Fruit fly (Drosophila melanogaster) whole organism, prepupa: ENCODE data around the gene CG6409.
A peak's percentile ranks its signal among the peaks of the same experiment; 100 is the strongest.

Experiments
- CG10631 ChIP-seq: fragments of 200-800 bp; sonication (Bioruptor generic); optimal IDR thresholded peaks from 2 replicates; lab custom pipeline; 2016; ENCODE audit warnings: missing biosample characterization, missing genetic modification characterization
- CG10669 ChIP-seq: fragments of 200-800 bp; sonication (Bioruptor generic); optimal IDR thresholded peaks from 3 replicates; lab custom pipeline; 2018; ENCODE audit warnings: missing biosample characterization, mild to moderate bottlenecking, missing genetic modification characterization, moderate library complexity
- CG11762 ChIP-seq: fragments of 200-800 bp; sonication (Bioruptor generic); optimal IDR thresholded peaks from 3 replicates; lab custom pipeline; 2016; ENCODE audit warnings: missing biosample characterization, missing genetic modification characterization; ENCODE audit not compliant: insufficient read depth
- CG11902 ChIP-seq: fragments of 200-800 bp; sonication (Bioruptor generic); optimal IDR thresholded peaks from 3 replicates; lab custom pipeline; 2016; ENCODE audit warnings: missing biosample characterization, missing genetic modification characterization
- CG15336 ChIP-seq: fragments of 200-800 bp; sonication (Bioruptor generic); IDR thresholded peaks from 2 replicates; pipeline ENCODE4 v1.3.6; 2022; ENCODE audit warnings: missing biosample characterization, missing genetic modification characterization
- CG1621 ChIP-seq: fragments of 200-800 bp; sonication (Bioruptor generic); optimal IDR thresholded peaks from 3 replicates; lab custom pipeline; 2018; ENCODE audit warnings: missing biosample characterization, mild to moderate bottlenecking, missing genetic modification characterization
- CG3032 ChIP-seq: fragments of 200-800 bp; optimal IDR thresholded peaks from 2 replicates; lab custom pipeline; 2019; ENCODE audit warnings: missing biosample characterization, mild to moderate bottlenecking, missing genetic modification characterization, moderate library complexity
- CG31627 ChIP-seq: fragments of 200-800 bp; sonication (Bioruptor generic); optimal IDR thresholded peaks from 3 replicates; lab custom pipeline; 2016; ENCODE audit warnings: missing biosample characterization, missing genetic modification characterization
- CG32006 ChIP-seq: fragments of 200-800 bp; sonication (Bioruptor generic); optimal IDR thresholded peaks from 3 replicates; lab custom pipeline; 2017; ENCODE audit warnings: missing biosample characterization, mild to moderate bottlenecking, missing genetic modification characterization
- CG34406 ChIP-seq: fragments of 200-800 bp; sonication (Bioruptor generic); optimal IDR thresholded peaks from 3 replicates; lab custom pipeline; 2016; ENCODE audit warnings: missing biosample characterization, missing genetic modification characterization
- CG3919 ChIP-seq: fragments of 200-800 bp; sonication (Bioruptor generic); optimal IDR thresholded peaks from 3 replicates; lab custom pipeline; 2016; ENCODE audit warnings: missing biosample characterization, missing genetic modification characterization
- CG4318 ChIP-seq: fragments of 200-800 bp; sonication (Bioruptor generic); optimal IDR thresholded peaks from 3 replicates; lab custom pipeline; 2017; ENCODE audit warnings: missing biosample characterization, mild to moderate bottlenecking, missing genetic modification characterization
- CG6163 ChIP-seq: fragments of 200-800 bp; sonication (Bioruptor generic); IDR thresholded peaks from 3 replicates; pipeline ENCODE4 v1.3.6; 2022; ENCODE audit warnings: missing biosample characterization, missing genetic modification characterization
- CG6276 ChIP-seq: fragments of 200-800 bp; sonication (Bioruptor generic); optimal IDR thresholded peaks from 2 replicates; lab custom pipeline; 2017; ENCODE audit warnings: missing biosample characterization, mild to moderate bottlenecking, missing genetic modification characterization
- CG6792 ChIP-seq: fragments of 200-800 bp; sonication (Bioruptor generic); optimal IDR thresholded peaks from 3 replicates; lab custom pipeline; 2016; ENCODE audit warnings: missing biosample characterization, missing genetic modification characterization
- CG6808 ChIP-seq: fragments of 200-800 bp; sonication (Bioruptor generic); optimal IDR thresholded peaks from 3 replicates; lab custom pipeline; 2017; ENCODE audit warnings: missing biosample characterization, missing genetic modification characterization, mild to moderate bottlenecking, moderate library complexity, missing genetic modification reagents
- CG6854 ChIP-seq: fragments of 200-800 bp; sonication (Bioruptor generic); optimal IDR thresholded peaks from 2 replicates; lab custom pipeline; 2017; ENCODE audit warnings: missing biosample characterization, mild to moderate bottlenecking, missing genetic modification characterization
- CG7368 ChIP-seq: fragments of 200-800 bp; sonication (Bioruptor generic); optimal IDR thresholded peaks from 3 replicates; lab custom pipeline; 2016; ENCODE audit warnings: missing biosample characterization, missing genetic modification characterization
- CG8319 ChIP-seq: fragments of 200-800 bp; sonication (Bioruptor generic); optimal IDR thresholded peaks from 3 replicates; lab custom pipeline; 2016; ENCODE audit warnings: missing biosample characterization, missing genetic modification characterization
- CG9139 ChIP-seq: fragments of 200-800 bp; sonication (Bioruptor generic); optimal IDR thresholded peaks from 3 replicates; lab custom pipeline; 2017; ENCODE audit warnings: missing biosample characterization, mild to moderate bottlenecking, missing genetic modification characterization
- Eip75B ChIP-seq: fragments of 200-800 bp; sonication (Bioruptor generic); optimal IDR thresholded peaks from 3 replicates; lab custom pipeline; 2016; ENCODE audit warnings: missing biosample characterization, missing genetic modification characterization
- Eip93F ChIP-seq: fragments of 200-800 bp; sonication (Bioruptor generic); optimal IDR thresholded peaks from 2 replicates; lab custom pipeline; 2016; ENCODE audit warnings: missing biosample characterization, mild to moderate bottlenecking, missing genetic modification characterization
- Ets96B ChIP-seq: fragments of 200-800 bp; optimal IDR thresholded peaks from 2 replicates; lab custom pipeline; 2019; ENCODE audit warnings: missing biosample characterization, mild to moderate bottlenecking, missing genetic modification characterization, moderate library complexity
- Gug ChIP-seq: fragments of 200-800 bp; sonication (Bioruptor generic); IDR thresholded peaks from 2 replicates; pipeline ENCODE4 v1.3.6; 2022; ENCODE audit warnings: missing biosample characterization, missing genetic modification characterization
- Hr38 ChIP-seq: sonication (Bioruptor generic); optimal IDR thresholded peaks from 2 replicates; lab custom pipeline; 2016; ENCODE audit warnings: missing biosample characterization, missing genetic modification characterization
- Hr4 ChIP-seq: fragments of 200-800 bp; sonication (Bioruptor generic); optimal IDR thresholded peaks from 3 replicates; lab custom pipeline; 2016; ENCODE audit warnings: missing biosample characterization, missing genetic modification characterization
- Lpt ChIP-seq: fragments of 200-800 bp; sonication (Bioruptor generic); optimal IDR thresholded peaks from 3 replicates; lab custom pipeline; 2016; ENCODE audit warnings: missing biosample characterization, missing genetic modification characterization
- Met ChIP-seq: fragments of 200-800 bp; sonication (Bioruptor generic); optimal IDR thresholded peaks from 3 replicates; lab custom pipeline; 2016; ENCODE audit warnings: missing biosample characterization, missing genetic modification characterization
- Smox ChIP-seq: fragments of 200-800 bp; sonication (Bioruptor generic); optimal IDR thresholded peaks from 3 replicates; lab custom pipeline; 2016; ENCODE audit warnings: missing biosample characterization, missing genetic modification characterization
- Sox102F ChIP-seq: fragments of 200-800 bp; sonication (Bioruptor generic); optimal IDR thresholded peaks from 2 replicates; lab custom pipeline; 2016; ENCODE audit warnings: missing biosample characterization, mild to moderate bottlenecking, missing genetic modification characterization
- Sox14 ChIP-seq: fragments of 200-800 bp; sonication (Bioruptor generic); optimal IDR thresholded peaks from 3 replicates; lab custom pipeline; 2016; ENCODE audit warnings: missing biosample characterization, missing genetic modification characterization
- achi ChIP-seq: fragments of 200-800 bp; sonication (Bioruptor generic); optimal IDR thresholded peaks from 3 replicates; lab custom pipeline; 2016; ENCODE audit warnings: missing biosample characterization, missing genetic modification characterization
- acj6 ChIP-seq: fragments of 200-800 bp; sonication (Bioruptor generic); optimal IDR thresholded peaks from 3 replicates; lab custom pipeline; 2016; ENCODE audit warnings: missing biosample characterization, missing genetic modification characterization
- cyc ChIP-seq: fragments of 200-800 bp; sonication (Bioruptor generic); optimal IDR thresholded peaks from 3 replicates; lab custom pipeline; 2016; ENCODE audit warnings: missing biosample characterization, missing genetic modification characterization
- dac ChIP-seq: fragments of 200-800 bp; sonication (Bioruptor generic); optimal IDR thresholded peaks from 2 replicates; lab custom pipeline; 2017; ENCODE audit warnings: missing biosample characterization, mild to moderate bottlenecking, missing genetic modification characterization
- dsx ChIP-seq: fragments of 200-800 bp; optimal IDR thresholded peaks from 3 replicates; lab custom pipeline; 2019; ENCODE audit warnings: missing biosample characterization, mild to moderate bottlenecking, missing genetic modification characterization, moderate library complexity; ENCODE audit not compliant: poor library complexity, severe bottlenecking
- eg ChIP-seq: fragments of 200-800 bp; sonication (Bioruptor generic); IDR thresholded peaks from 3 replicates; pipeline ENCODE4 v1.3.6; 2022; ENCODE audit warnings: missing biosample characterization, missing genetic modification characterization
- fd59A ChIP-seq: fragments of 200-800 bp; sonication (Bioruptor generic); optimal IDR thresholded peaks from 2 replicates; lab custom pipeline; 2017; ENCODE audit warnings: missing biosample characterization, mild to moderate bottlenecking, missing genetic modification characterization, missing genetic modification reagents
- fkh ChIP-seq: fragments of 200-800 bp; sonication (Bioruptor generic); optimal IDR thresholded peaks from 3 replicates; lab custom pipeline; 2017; ENCODE audit warnings: missing biosample characterization, mild to moderate bottlenecking, missing genetic modification characterization, moderate library complexity
- lz ChIP-seq: fragments of 200-800 bp; sonication (Bioruptor generic); optimal IDR thresholded peaks from 3 replicates; lab custom pipeline; 2016; ENCODE audit warnings: missing biosample characterization, missing genetic modification characterization
- net ChIP-seq: fragments of 200-800 bp; sonication (Bioruptor generic); optimal IDR thresholded peaks from 3 replicates; lab custom pipeline; 2016; ENCODE audit warnings: missing biosample characterization, missing genetic modification characterization
- spab ChIP-seq: fragments of 200-800 bp; sonication (Bioruptor generic); optimal IDR thresholded peaks from 2 replicates; lab custom pipeline; 2017; ENCODE audit warnings: missing biosample characterization, mild to moderate bottlenecking, missing genetic modification characterization, missing genetic modification reagents
- ss ChIP-seq, 2 experiments: fragments of 200-800 bp; sonication (Bioruptor generic); optimal IDR thresholded peaks; 2 replicates in 1 of 2; 3 replicates in 1 of 2; lab custom pipeline; 2017 to 2018; ENCODE audit warnings: mild to moderate bottlenecking in 2 of 2, missing biosample characterization in 2 of 2, missing genetic modification characterization in 2 of 2, moderate library complexity in 1 of 2
- topi ChIP-seq: fragments of 200-800 bp; sonication (Bioruptor generic); optimal IDR thresholded peaks from 3 replicates; lab custom pipeline; 2016; ENCODE audit warnings: missing biosample characterization, missing genetic modification characterization
- vri ChIP-seq: fragments of 200-800 bp; sonication (Bioruptor generic); optimal IDR thresholded peaks from 3 replicates; lab custom pipeline; 2016; ENCODE audit warnings: missing biosample characterization, mild to moderate bottlenecking, missing genetic modification characterization

The CG6409 gene

DNA sequence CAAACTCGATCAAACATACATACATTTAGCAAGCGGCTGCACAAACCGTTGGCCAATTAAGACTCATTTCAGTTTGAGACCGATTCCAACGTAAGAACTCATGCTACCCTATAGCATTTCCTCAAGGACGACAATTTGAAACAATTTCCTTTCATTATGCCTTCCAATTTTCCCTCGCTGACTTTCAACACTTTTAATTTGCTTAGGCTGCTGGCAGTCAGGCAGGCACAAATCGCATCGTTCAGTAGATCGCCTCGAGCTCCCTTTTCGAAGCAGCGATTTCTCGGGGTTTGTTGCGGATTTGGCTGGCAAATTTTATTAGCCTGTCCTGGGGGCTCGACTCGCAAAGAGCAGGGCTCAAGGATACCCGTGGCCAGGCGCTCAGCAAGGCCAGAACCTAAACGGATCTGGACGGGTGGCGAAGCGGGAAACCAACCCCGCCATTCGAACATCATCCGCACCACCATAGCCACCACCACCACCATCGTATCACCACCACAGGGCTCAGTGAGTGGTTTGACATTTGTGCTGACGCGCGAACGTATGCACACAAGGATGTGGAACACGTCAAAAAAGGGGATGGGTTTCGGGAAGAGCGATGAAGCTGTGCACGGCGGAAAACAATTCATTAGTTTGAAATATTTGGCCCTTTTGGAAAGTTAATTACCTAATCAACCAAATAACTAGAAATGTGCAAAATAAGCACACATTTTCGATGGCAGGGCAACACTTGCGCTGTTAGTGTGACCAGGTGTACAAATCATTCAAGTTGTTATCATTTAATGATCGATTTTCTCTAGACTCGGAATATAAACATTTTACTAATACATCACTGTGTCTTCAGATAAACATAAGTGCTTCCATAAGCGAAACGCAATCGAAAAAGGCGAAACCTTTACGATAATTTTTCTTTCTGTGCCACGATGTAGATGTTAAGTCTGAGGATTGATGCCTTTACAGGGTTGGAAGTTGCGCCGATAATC is 37.3 kb downstream of the CG6409 start (continued):
- TF ChIP-seq CG31627 (GFP tag; lab: Kevin White, UChicago), result peak; percentile 49
- TF ChIP-seq CG10631, result peak; percentile 2
- TF ChIP-seq CG34406 (GFP tag; lab: Kevin White, UChicago), result no peak
- no peak for TF ChIP-seq Ets96B (tag; lab: Kevin White, UChicago)
- peak; percentile 14 for TF ChIP-seq Sox102F (GFP tag; lab: Kevin White, UChicago)
- TF ChIP-seq spab (GFP tag; lab: Kevin White, UChicago), result no peak
- TF ChIP-seq net (GFP tag; lab: Kevin White, UChicago), result no peak

DNA sequence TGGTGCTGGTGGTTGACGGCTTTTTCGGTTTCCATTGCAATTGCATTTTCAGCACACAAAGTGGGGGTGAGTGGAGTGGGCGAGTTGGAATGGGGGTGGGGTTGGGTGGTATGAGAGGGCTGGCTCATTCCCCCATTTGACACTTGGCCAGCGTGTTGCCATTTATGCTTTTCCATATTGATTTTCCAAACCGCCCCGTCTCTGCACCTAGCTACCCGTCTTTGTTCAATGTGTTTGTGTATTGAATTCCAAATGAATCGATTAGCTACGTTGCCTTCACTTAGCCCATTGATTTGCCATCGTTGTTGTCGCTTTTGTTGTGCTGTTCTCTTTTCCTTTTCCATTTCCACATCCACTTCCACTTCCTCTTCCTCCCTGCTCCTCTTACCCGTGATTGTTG is 38.5 kb downstream of the CG6409 start:
- TF ChIP-seq CG15336 (GFP tag; lab: Robert Waterston, UW) (no peak), topi (GFP tag; lab: Kevin White, UChicago) (no peak), Eip93F (no peak), cyc (GFP tag; lab: Kevin White, UChicago) (no peak), vri (no peak)

DNA sequence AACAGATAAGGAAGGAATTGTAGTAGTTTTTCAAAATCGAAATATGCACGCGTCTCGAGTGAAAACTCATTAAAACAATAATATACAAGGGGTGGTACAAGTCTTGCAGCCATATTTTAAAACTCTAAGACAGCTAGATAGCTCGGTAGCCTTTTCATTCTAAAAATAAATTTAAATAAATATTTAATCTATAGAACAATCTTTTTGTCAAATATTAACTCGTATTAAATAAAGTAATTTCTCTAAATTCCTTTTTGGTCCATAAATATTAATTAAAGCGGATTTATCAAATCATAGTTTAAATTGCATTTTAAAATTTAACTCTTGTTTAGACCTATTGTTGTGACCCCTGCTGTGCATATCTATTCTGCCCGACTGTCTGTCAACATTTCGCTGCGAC is 38.9 kb downstream of the CG6409 start:
- TF ChIP-seq ss (GFP tag; optimal IDR thresholded peaks at IDR 0.05; lab: Kevin White, UChicago), result peak in 1 of 2 experiments; percentile 37
- no peak for TF ChIP-seq Hr38 (GFP tag; lab: Kevin White, UChicago)
- TF ChIP-seq Hr4 (GFP tag; lab: Kevin White, UChicago), result no peak
- TF ChIP-seq CG1621 (tag; lab: Kevin White, UChicago), result no peak
- TF ChIP-seq achi (GFP tag; lab: Kevin White, UChicago), result peak; percentile 45
- TF ChIP-seq CG8319 (GFP tag; lab: Kevin White, UChicago), result peak; percentile 4
- no peak for TF ChIP-seq CG6792 (GFP tag; lab: Kevin White, UChicago)
- peak; percentile 57 for TF ChIP-seq CG32006
- TF ChIP-seq Gug (GFP tag; lab: Robert Waterston, UW), result no peak
- peak; percentile 11 for TF ChIP-seq CG6276 (GFP tag; lab: Kevin White, UChicago)
- peak; percentile 7 for TF ChIP-seq Met (GFP tag; lab: Kevin White, UChicago)
- TF ChIP-seq CG3919 (GFP tag; lab: Kevin White, UChicago), result no peak
- TF ChIP-seq lz, result no peak
- TF ChIP-seq Eip93F, result no peak
- TF ChIP-seq CG9139 (GFP tag; lab: Kevin White, UChicago), result no peak
- no peak for TF ChIP-seq Smox (GFP tag; lab: Kevin White, UChicago)
- no peak for TF ChIP-seq CG7368 (GFP tag; lab: Kevin White, UChicago)
- peak; percentile 42; the same call in 1 of the 3 replicates for TF ChIP-seq eg (GFP tag; lab: Robert Waterston, UW)
- TF ChIP-seq dsx, result peak; percentile 22
- no peak for TF ChIP-seq CG11762 (GFP tag; lab: Kevin White, UChicago)
- TF ChIP-seq CG11902 (GFP tag; lab: Kevin White, UChicago), result no peak
- no peak for TF ChIP-seq cyc (GFP tag; lab: Kevin White, UChicago)
- 0 out of 2 replicates have a peak, but pooled peaks have one; percentile 17 for TF ChIP-seq CG15336 (GFP tag; lab: Robert Waterston, UW)
- TF ChIP-seq Lpt (GFP tag; lab: Kevin White, UChicago), result no peak
- TF ChIP-seq fd59A (GFP tag; lab: Kevin White, UChicago), result no peak
- no peak for TF ChIP-seq fkh (GFP tag; lab: Kevin White, UChicago)
- no peak for TF ChIP-seq topi (GFP tag; lab: Kevin White, UChicago)
- TF ChIP-seq CG3032 (tag; lab: Kevin White, UChicago), result peak; percentile 22
- TF ChIP-seq CG6854 (GFP tag; lab: Kevin White, UChicago), result no peak
- peak; percentile 18 for TF ChIP-seq CG6808 (GFP tag; lab: Kevin White, UChicago)
- TF ChIP-seq vri, result no peak
- TF ChIP-seq CG10669 (GFP tag; lab: Kevin White, UChicago), result peak; percentile 34
- no peak for TF ChIP-seq Eip75B (GFP tag; lab: Kevin White, UChicago)
- TF ChIP-seq acj6 (GFP tag; lab: Kevin White, UChicago), result peak; percentile 43
- TF ChIP-seq CG6163, result no peak
- TF ChIP-seq CG4318, result peak; percentile 13
- no peak for TF ChIP-seq dac (GFP tag; lab: Kevin White, UChicago)
- TF ChIP-seq Ets96B (tag; lab: Kevin White, UChicago), result peak; percentile 52
- TF ChIP-seq Sox14 (GFP tag; lab: Kevin White, UChicago), result no peak
